Worm (Caenorhabditis elegans) whole organism, young adult: Measurements from ENCODE around the gene npp-5.

Experiments used
- B0019.2 ChIP-seq: fragments of 200-800 bp; sonication (Bioruptor generic); conservative IDR thresholded peaks from 2 replicates; pipeline ENCODE4 v1.3.6; 2022; ENCODE audit warnings: missing genetic modification reagents, missing genetic modification characterization, missing compliant biosample characterization
- Y67H2A.10 ChIP-seq: fragments of 200-800 bp; sonication (Bioruptor generic); conservative IDR thresholded peaks from 2 replicates; pipeline ENCODE4 v1.3.6; 2022; ENCODE audit warnings: missing genetic modification reagents, missing genetic modification characterization, missing compliant biosample characterization
- egl-18 ChIP-seq: fragments of 200-800 bp; sonication (Bioruptor generic); IDR thresholded peaks from 2 replicates; pipeline ENCODE4 v1.3.6; 2022; ENCODE audit warnings: missing genetic modification reagents, missing genetic modification characterization, missing compliant biosample characterization
- ekl-4 ChIP-seq: fragments of 200-800 bp; sonication (Bioruptor generic); IDR thresholded peaks from 2 replicates; pipeline ENCODE4 v1.3.6; 2022; ENCODE audit warnings: missing genetic modification reagents, missing genetic modification characterization, missing compliant biosample characterization
- him-1 ChIP-seq: sonication (generic microtip); optimal IDR thresholded peaks from 2 replicates; lab custom pipeline; 2016; ENCODE audit warnings: missing genotype, missing genetic modification reagents, missing genetic modification characterization, missing compliant biosample characterization
- nhr-80 ChIP-seq: sonication (generic microtip); optimal IDR thresholded peaks from 2 replicates; lab custom pipeline; 2016; ENCODE audit warnings: missing genetic modification characterization, missing compliant biosample characterization
- nhr-90 ChIP-seq: sonication (generic microtip); optimal IDR thresholded peaks from 2 replicates; lab custom pipeline; 2016; ENCODE audit warnings: missing genotype, mild to moderate bottlenecking, missing genetic modification characterization, missing compliant biosample characterization
- tbx-9 ChIP-seq: sonication (generic microtip); optimal IDR thresholded peaks from 2 replicates; lab custom pipeline; 2016; ENCODE audit warnings: borderline replicate concordance, missing genetic modification characterization, inconsistent platforms, missing compliant biosample characterization
- ztf-26 ChIP-seq: sonication (generic microtip); optimal IDR thresholded peaks from 2 replicates; lab custom pipeline; 2017; ENCODE audit warnings: missing genetic modification characterization, missing compliant biosample characterization
- ztf-28 ChIP-seq: fragments of 200-800 bp; sonication (Bioruptor generic); IDR thresholded peaks from 2 replicates; pipeline ENCODE4 v1.3.6; 2022; ENCODE audit warnings: missing genetic modification reagents, missing genetic modification characterization, missing compliant biosample characterization

- TF ChIP-seq tbx-9 (tag; lab: Kevin White, UChicago) (no peak), Y67H2A.10 (GFP tag; lab: Robert Waterston, UW) (no peak), nhr-80 (tag; lab: Kevin White, UChicago) (no peak), nhr-90 (tag; lab: Kevin White, UChicago) (no peak), B0019.2 (no peak), him-1 (tag; lab: Kevin White, UChicago) (no peak), ztf-28 (GFP tag; lab: Robert Waterston, UW) (no peak), egl-18 (GFP tag; lab: Robert Waterston, UW) (no peak), ekl-4 (GFP tag; lab: Robert Waterston, UW) (no peak), ztf-26 (tag; lab: Kevin White, UChicago) (no peak)
Observed at ce11 chrII:11645383-11645782, 45.8 kb upstream of the npp-5 start.
